Worm (Caenorhabditis elegans) whole organism, L3 larva: Measurements from ENCODE around the gene aaim-1.

Experiments used
- R02D3.7 ChIP-seq: fragments of 150-350 bp; optimal IDR thresholded peaks from 2 replicates; lab custom pipeline; 2014; ENCODE audit warnings: missing biosample characterization, missing genetic modification characterization
- ama-1 ChIP-seq: fragments of 150-350 bp; optimal IDR thresholded peaks from 2 replicates; lab custom pipeline; 2018
- ceh-16 ChIP-seq: sonication (generic microtip); optimal IDR thresholded peaks from 2 replicates; lab custom pipeline; 2017; ENCODE audit warnings: missing biosample characterization, missing genetic modification characterization
- ceh-28 ChIP-seq: fragments of 150-350 bp; optimal IDR thresholded peaks from 2 replicates; lab custom pipeline; 2014; ENCODE audit warnings: missing biosample characterization, missing genetic modification reagents, missing genetic modification characterization
- ceh-82 ChIP-seq: fragments of 150-350 bp; optimal IDR thresholded peaks from 2 replicates; lab custom pipeline; 2014; ENCODE audit warnings: missing biosample characterization, missing genetic modification characterization
- ceh-9 ChIP-seq: sonication (generic microtip); optimal IDR thresholded peaks from 2 replicates; lab custom pipeline; 2018; ENCODE audit warnings: missing biosample characterization, missing genetic modification characterization
- egl-5 ChIP-seq: fragments of 150-350 bp; optimal IDR thresholded peaks from 2 replicates; lab custom pipeline; 2017; ENCODE audit warnings: missing biosample characterization, missing genetic modification reagents, missing genetic modification characterization, inconsistent platforms
- elt-1 ChIP-seq: fragments of 150-350 bp; optimal IDR thresholded peaks from 2 replicates; lab custom pipeline; 2014; ENCODE audit warnings: missing biosample characterization, missing genetic modification characterization
- elt-2 ChIP-seq: sonication (generic microtip); optimal IDR thresholded peaks from 2 replicates; lab custom pipeline; 2016; ENCODE audit warnings: missing genetic modification reagents, mild to moderate bottlenecking, missing genetic modification characterization, missing compliant biosample characterization
- eor-1 ChIP-seq, 2 experiments: fragments of 150-350 bp; optimal IDR thresholded peaks; 2 replicates each; lab custom pipeline; 2014 to 2018; ENCODE audit warnings: missing biosample characterization in 2 of 2, missing genetic modification characterization in 2 of 2
- fkh-10 ChIP-seq: sonication (generic microtip); optimal IDR thresholded peaks from 2 replicates; lab custom pipeline; 2017; ENCODE audit warnings: missing biosample characterization, missing genetic modification reagents, missing genetic modification characterization
- fkh-2 ChIP-seq: fragments of 150-350 bp; optimal IDR thresholded peaks from 2 replicates; lab custom pipeline; 2014; ENCODE audit warnings: missing biosample characterization, missing genetic modification reagents, missing genetic modification characterization
- fos-1 ChIP-seq: fragments of 150-350 bp; optimal IDR thresholded peaks from 2 replicates; lab custom pipeline; 2014; ENCODE audit warnings: missing biosample characterization, missing genetic modification characterization
- jun-1 ChIP-seq: fragments of 150-350 bp; optimal IDR thresholded peaks from 2 replicates; lab custom pipeline; 2014; ENCODE audit warnings: missing biosample characterization, missing genetic modification reagents, missing genetic modification characterization
- lin-15B ChIP-seq: fragments of 150-350 bp; optimal IDR thresholded peaks from 2 replicates; lab custom pipeline; 2014; ENCODE audit warnings: missing biosample characterization, missing genetic modification characterization
- lsy-12 ChIP-seq: sonication (generic microtip); optimal IDR thresholded peaks from 2 replicates; lab custom pipeline; 2016; ENCODE audit warnings: mild to moderate bottlenecking, missing genetic modification characterization, missing compliant biosample characterization
- mdl-1 ChIP-seq: fragments of 150-350 bp; optimal IDR thresholded peaks from 2 replicates; lab custom pipeline; 2014; ENCODE audit warnings: missing biosample characterization, missing genetic modification characterization
- mml-1 ChIP-seq: fragments of 150-350 bp; sonication (generic microtip); optimal IDR thresholded peaks from 3 replicates; lab custom pipeline; 2014; ENCODE audit warnings: missing biosample characterization, missing genetic modification characterization
- nfya-1 ChIP-seq: sonication (generic microtip); optimal IDR thresholded peaks from 2 replicates; lab custom pipeline; 2017; ENCODE audit warnings: missing genetic modification characterization, mild to moderate bottlenecking, missing compliant biosample characterization, antibody characterized with exemption, moderate library complexity; ENCODE audit not compliant: insufficient read depth
- nhr-11 ChIP-seq: fragments of 150-350 bp; optimal IDR thresholded peaks from 2 replicates; lab custom pipeline; 2014; ENCODE audit warnings: missing biosample characterization, missing genetic modification characterization
- nhr-12 ChIP-seq: fragments of 150-350 bp; optimal IDR thresholded peaks from 2 replicates; lab custom pipeline; 2014; ENCODE audit warnings: missing biosample characterization, missing genetic modification characterization
- nhr-23 ChIP-seq: fragments of 150-350 bp; optimal IDR thresholded peaks from 2 replicates; lab custom pipeline; 2014; ENCODE audit warnings: missing biosample characterization, missing genetic modification reagents, missing genetic modification characterization
- nhr-237 ChIP-seq: fragments of 150-350 bp; optimal IDR thresholded peaks from 2 replicates; lab custom pipeline; 2014; ENCODE audit warnings: missing biosample characterization, missing genetic modification characterization
- nhr-28 ChIP-seq: fragments of 150-350 bp; optimal IDR thresholded peaks from 2 replicates; lab custom pipeline; 2014; ENCODE audit warnings: missing biosample characterization, missing genetic modification characterization
- nhr-43 ChIP-seq: sonication (generic microtip); optimal IDR thresholded peaks from 2 replicates; lab custom pipeline; 2016; ENCODE audit warnings: mild to moderate bottlenecking, missing genetic modification characterization, missing compliant biosample characterization; ENCODE audit not compliant: poor library complexity, severe bottlenecking
- nhr-77 ChIP-seq: fragments of 150-350 bp; optimal IDR thresholded peaks from 2 replicates; lab custom pipeline; 2014; ENCODE audit warnings: missing biosample characterization, missing genetic modification characterization
- pha-4 ChIP-seq: fragments of 150-350 bp; optimal IDR thresholded peaks from 2 replicates; lab custom pipeline; 2014; ENCODE audit warnings: missing biosample characterization, missing genetic modification reagents, missing genetic modification characterization
- pqm-1 ChIP-seq: fragments of 150-350 bp; optimal IDR thresholded peaks from 2 replicates; lab custom pipeline; 2017; ENCODE audit warnings: missing biosample characterization, missing genetic modification characterization, inconsistent platforms
- sea-2 ChIP-seq: fragments of 150-350 bp; sonication (generic microtip); optimal IDR thresholded peaks from 4 replicates; lab custom pipeline; 2014; ENCODE audit warnings: missing biosample characterization, missing genetic modification reagents, missing genetic modification characterization
- tbx-2 ChIP-seq: sonication (generic microtip); optimal IDR thresholded peaks from 2 replicates; lab custom pipeline; 2016; ENCODE audit warnings: mild to moderate bottlenecking, missing genetic modification characterization, missing compliant biosample characterization
- zag-1 ChIP-seq: fragments of 150-350 bp; optimal IDR thresholded peaks from 2 replicates; lab custom pipeline; 2014; ENCODE audit warnings: missing biosample characterization, missing genetic modification characterization
- ztf-11 ChIP-seq: fragments of 150-350 bp; optimal IDR thresholded peaks from 2 replicates; lab custom pipeline; 2014; ENCODE audit warnings: missing biosample characterization, missing genetic modification characterization
- ztf-4 ChIP-seq: fragments of 150-350 bp; optimal IDR thresholded peaks from 2 replicates; lab custom pipeline; 2014; ENCODE audit warnings: missing biosample characterization, missing genetic modification characterization

The aaim-1 gene

ce11 chrX:6606991-6607390, 44.8 kb upstream of the aaim-1 start, which contains the start of gene cpr-6:
Gene cpr-6 (plus strand): TSS chrX:6607207.
- TF ChIP-seq ceh-16: no peak
- no peak for TF ChIP-seq ceh-82
- TF ChIP-seq pha-4 (tag; lab: Kevin White, UChicago): peak; percentile 21
- TF ChIP-seq eor-1 (tag; optimal IDR thresholded peaks at IDR 0.05; lab: Kevin White, UChicago): no peak
- peak; percentile 88 for TF ChIP-seq pqm-1 (tag; lab: Kevin White, UChicago)
- no peak for TF ChIP-seq nhr-28 (tag; lab: Kevin White, UChicago)
- no peak for TF ChIP-seq zag-1
- no peak for TF ChIP-seq jun-1
- TF ChIP-seq elt-2: peak; percentile 93

- TF ChIP-seq nhr-77 (tag; lab: Kevin White, UChicago) (no peak), R02D3.7 (tag; lab: Kevin White, UChicago) (no peak), nhr-237 (tag; lab: Kevin White, UChicago) (no peak), nhr-12 (tag; lab: Kevin White, UChicago) (no peak), ama-1 (lab: Kevin White, UChicago) (no peak), nhr-23 (tag; lab: Kevin White, UChicago) (no peak), tbx-2 (tag; lab: Kevin White, UChicago) (no peak), mdl-1 (tag; lab: Kevin White, UChicago) (no peak), pqm-1 (tag; lab: Kevin White, UChicago) (no peak), mml-1 (no peak), fos-1 (tag; lab: Kevin White, UChicago) (no peak), jun-1 (no peak)
Observed at ce11 chrX:6603098-6603497, 40.9 kb upstream of the aaim-1 start, which contains the start of gene F23G4.1. Gene F23G4.1 (minus strand): TSS chrX:6603198.

ce11 chrX:6601967-6602366, 39.7 kb upstream of the aaim-1 start:
- TF ChIP-seq pha-4 (tag; lab: Kevin White, UChicago) (peak; percentile 12), nfya-1 (no peak), egl-5 (no peak)

- TF ChIP-seq nhr-12 (tag; lab: Kevin White, UChicago): no peak
- TF ChIP-seq elt-1 (tag; lab: Kevin White, UChicago): no peak
- no peak for TF ChIP-seq ceh-16
- TF ChIP-seq ceh-9 (tag; lab: Kevin White, UChicago): no peak
- TF ChIP-seq nhr-11 (tag; lab: Kevin White, UChicago): no peak
- TF ChIP-seq tbx-2 (tag; lab: Kevin White, UChicago): no peak
- TF ChIP-seq nhr-77 (tag; lab: Kevin White, UChicago): no peak
- TF ChIP-seq sea-2: no peak
- TF ChIP-seq R02D3.7 (tag; lab: Kevin White, UChicago): no peak
- no peak for TF ChIP-seq fkh-10 (GFP tag; lab: Kevin White, UChicago)
- no peak for TF ChIP-seq nhr-43 (tag; lab: Kevin White, UChicago)
- no peak for TF ChIP-seq lin-15B (tag; lab: Kevin White, UChicago)
- no peak for TF ChIP-seq ztf-4
- TF ChIP-seq nhr-237 (tag; lab: Kevin White, UChicago): no peak
- no peak for TF ChIP-seq pqm-1 (tag; lab: Kevin White, UChicago)
- no peak for TF ChIP-seq ceh-28
- no peak for TF ChIP-seq fkh-2
- TF ChIP-seq ama-1 (lab: Kevin White, UChicago): no peak
- TF ChIP-seq ztf-11 (tag; lab: Kevin White, UChicago): no peak
- TF ChIP-seq lsy-12: no peak
Observed at ce11 chrX:6598732-6599131, 36.5 kb upstream of the aaim-1 start, which contains the start of gene hic-1. Gene hic-1 (minus strand): TSS chrX:6598832.

ce11 chrX:6597089-6597488, 34.9 kb upstream of the aaim-1 start, which contains the start of gene ttr-6:
Gene ttr-6 (minus strand): TSS chrX:6597121.
- TF ChIP-seq egl-5: peak; percentile 47
- no peak for TF ChIP-seq fos-1 (tag; lab: Kevin White, UChicago)
- TF ChIP-seq, all 47 proteins: peak for 1
